Fruit fly (Drosophila melanogaster) S2 (cell line): ENCODE measurements around the gene CG2258.

Experiments
- CG8478 ChIP-seq: fragments of >200 bp; optimal IDR thresholded peaks from 2 replicates; lab custom pipeline; 2018
- CTCF ChIP-seq, 2 experiments: fragments of >200 bp; optimal IDR thresholded peaks; 2 replicates each; lab custom pipeline; 2018

The CG2258 gene

dm6 chrX:8060921-8061270 lies 41.0 kb downstream of the CG2258 start:
- TF ChIP-seq CTCF (optimal IDR thresholded peaks at IDR 0.05; lab: Kevin White, UChicago): peak in 1 of 2 experiments; percentile 39
- TF ChIP-seq CG8478 (lab: Kevin White, UChicago): peak; percentile 14

DNA sequence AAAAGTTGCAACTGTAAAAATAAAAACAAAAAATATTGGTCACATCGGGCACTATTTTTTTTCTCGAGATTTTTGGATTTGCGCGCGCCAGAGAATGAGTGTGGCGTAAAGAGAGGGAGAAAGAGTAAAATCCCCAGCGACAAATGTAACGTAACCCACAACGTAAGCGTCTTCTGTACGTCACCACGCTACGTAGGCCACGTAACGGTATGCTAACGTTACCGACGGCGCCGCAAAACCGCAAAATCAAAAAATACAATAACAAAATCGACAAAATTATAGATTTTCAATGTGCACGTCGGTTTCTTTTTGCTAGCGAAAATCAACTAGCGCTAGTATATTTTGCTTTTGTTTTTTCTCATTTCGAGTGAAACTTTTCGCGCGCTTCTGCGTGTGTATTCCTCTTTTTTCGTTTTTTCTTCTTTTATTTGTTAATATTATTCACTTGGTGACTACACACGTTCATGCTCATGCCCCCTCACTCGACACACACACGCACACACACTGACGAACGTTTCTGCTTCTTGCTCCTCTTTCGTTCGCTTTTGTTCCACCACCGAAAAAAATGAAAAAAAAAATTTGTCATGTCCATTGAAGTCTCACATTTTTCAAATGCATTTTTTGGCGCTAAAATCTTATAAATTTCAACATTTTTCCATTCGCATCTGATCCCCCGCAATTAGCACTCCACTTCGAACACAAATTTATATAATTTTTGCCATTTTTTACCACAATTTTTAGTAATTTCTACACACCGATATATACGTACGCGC lies 41.6 kb downstream of the CG2258 start:
- TF ChIP-seq CG8478 (lab: Kevin White, UChicago) (no peak), CTCF (optimal IDR thresholded peaks at IDR 0.05; lab: Kevin White, UChicago) (no peak)

- no peak for TF ChIP-seq CG8478 (lab: Kevin White, UChicago)
- TF ChIP-seq CTCF (optimal IDR thresholded peaks at IDR 0.05; lab: Kevin White, UChicago): no peak
These were observed 42.3 kb downstream of the CG2258 start for dm6 chrX:8059629-8060028.

dm6 chrX:8058446-8058900 lies 43.4 kb downstream of the CG2258 start:
- no peak for TF ChIP-seq CG8478 (lab: Kevin White, UChicago)
- TF ChIP-seq CTCF (optimal IDR thresholded peaks at IDR 0.05; lab: Kevin White, UChicago): no peak

- TF ChIP-seq CG8478 (lab: Kevin White, UChicago): no peak
- TF ChIP-seq CTCF (optimal IDR thresholded peaks at IDR 0.05; lab: Kevin White, UChicago): no peak
These were observed 44.0 kb downstream of the CG2258 start for dm6 chrX:8057837-8058445.

- no peak for TF ChIP-seq CTCF (optimal IDR thresholded peaks at IDR 0.05; lab: Kevin White, UChicago)
- TF ChIP-seq CG8478 (lab: Kevin White, UChicago): no peak
These were observed 44.6 kb downstream of the CG2258 start for dm6 chrX:8057299-8057730.

dm6 chrX:8056597-8057228 lies 45.2 kb downstream of the CG2258 start:
- no peak for TF ChIP-seq CTCF (optimal IDR thresholded peaks at IDR 0.05; lab: Kevin White, UChicago)
- TF ChIP-seq CG8478 (lab: Kevin White, UChicago): no peak

dm6 chrX:8056084-8056483 lies 45.8 kb downstream of the CG2258 start:
- no peak for TF ChIP-seq CTCF (optimal IDR thresholded peaks at IDR 0.05; lab: Kevin White, UChicago)
- TF ChIP-seq CG8478 (lab: Kevin White, UChicago): no peak

DNA sequence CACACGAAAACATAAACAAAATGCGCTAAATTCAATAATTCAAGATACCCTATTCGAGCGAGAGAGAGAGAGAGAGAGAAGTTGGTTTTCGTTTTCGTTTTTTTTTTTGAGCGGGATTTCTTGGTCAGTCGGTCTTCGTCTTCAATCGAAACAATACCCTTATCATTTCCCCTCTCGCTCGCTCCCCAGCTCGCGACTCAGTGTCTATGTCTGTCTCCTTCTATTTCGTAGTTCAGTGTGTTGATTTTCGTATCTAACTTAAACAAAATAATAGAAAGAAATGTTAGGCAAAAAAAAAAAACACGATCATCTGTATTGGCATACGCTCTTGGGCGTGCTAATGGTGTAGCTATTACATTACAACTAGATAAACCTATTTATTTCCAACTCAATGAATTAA lies 52.6 kb downstream of the CG2258 start:
- TF ChIP-seq CG8478 (lab: Kevin White, UChicago) (no peak), CTCF (optimal IDR thresholded peaks at IDR 0.05; lab: Kevin White, UChicago) (no peak)

DNA sequence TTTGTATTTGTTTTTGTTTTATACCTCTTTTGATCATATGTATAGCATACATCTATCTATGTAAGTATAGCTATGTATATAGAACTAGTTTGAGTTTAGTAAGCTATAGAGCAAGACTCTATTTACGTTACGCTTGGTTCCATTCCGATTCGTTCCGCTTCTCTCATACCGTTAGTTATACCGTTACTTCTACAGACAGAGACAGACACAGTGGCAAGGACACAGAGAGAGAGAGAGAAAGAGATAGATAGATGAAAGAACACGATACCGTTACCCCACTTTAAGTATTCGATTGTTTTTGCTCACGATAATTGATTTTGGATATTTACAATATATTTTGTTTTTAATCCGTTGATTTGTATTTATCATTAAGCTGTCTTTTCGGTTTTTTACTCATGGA lies 55.4 kb downstream of the CG2258 start:
- no peak for TF ChIP-seq CTCF (optimal IDR thresholded peaks at IDR 0.05; lab: Kevin White, UChicago)
- no peak for TF ChIP-seq CG8478 (lab: Kevin White, UChicago)
